Fruit fly (Drosophila melanogaster) whole organism, embryonic: ENCODE measurements around the gene beag.

Experiments used
- ATbp ChIP-seq: fragments of 200-800 bp; sonication (Bioruptor generic); optimal IDR thresholded peaks from 2 replicates; lab custom pipeline; 2017; ENCODE audit warnings: missing biosample characterization, mild to moderate bottlenecking, missing genetic modification characterization, missing genetic modification reagents
- Aef1 ChIP-seq: fragments of 200-800 bp; sonication (Bioruptor generic); IDR thresholded peaks from 3 replicates; pipeline ENCODE4 v1.3.6; 2022; ENCODE audit warnings: missing biosample characterization, missing genetic modification characterization
- Atf3 ChIP-seq: fragments of 200-800 bp; sonication (Bioruptor generic); optimal IDR thresholded peaks from 3 replicates; lab custom pipeline; 2016; ENCODE audit warnings: missing biosample characterization, missing genetic modification characterization
- Awh ChIP-seq: fragments of 200-800 bp; sonication (Bioruptor generic); IDR thresholded peaks from 2 replicates; pipeline ENCODE4, ENCODE4 v1.3.6; 2022; ENCODE audit warnings: missing biosample characterization, missing genetic modification characterization
- CG10147 ChIP-seq: fragments of 200-800 bp; sonication (Bioruptor generic); optimal IDR thresholded peaks from 2 replicates; lab custom pipeline; 2019; ENCODE audit warnings: missing biosample characterization, mild to moderate bottlenecking, missing genetic modification characterization, moderate library complexity
- CG10209 ChIP-seq: fragments of 200-800 bp; sonication (Bioruptor generic); optimal IDR thresholded peaks from 3 replicates; lab custom pipeline; 2017; ENCODE audit warnings: missing biosample characterization, mild to moderate bottlenecking, missing genetic modification characterization, missing genetic modification reagents
- CG11560 ChIP-seq: fragments of 200-800 bp; sonication (Bioruptor generic); IDR thresholded peaks from 3 replicates; pipeline ENCODE4 v1.3.6; 2022; ENCODE audit warnings: missing biosample characterization, missing genetic modification characterization
- CG11723 ChIP-seq: fragments of 200-800 bp; sonication (Bioruptor generic); optimal IDR thresholded peaks from 2 replicates; lab custom pipeline; 2017; ENCODE audit warnings: missing biosample characterization, mild to moderate bottlenecking, missing genetic modification characterization
- CG12744 ChIP-seq: fragments of 200-800 bp; sonication (Bioruptor generic); optimal IDR thresholded peaks from 2 replicates; lab custom pipeline; 2016; ENCODE audit warnings: missing biosample characterization, missing genetic modification characterization
- CG13287 ChIP-seq: fragments of 200-800 bp; sonication (Bioruptor generic); IDR thresholded peaks from 2 replicates; pipeline ENCODE4 v1.3.6; 2022; ENCODE audit warnings: missing biosample characterization, missing genetic modification characterization; ENCODE audit not compliant: partially characterized antibody
- CG13424 ChIP-seq: fragments of 200-800 bp; sonication (Bioruptor generic); optimal IDR thresholded peaks from 2 replicates; lab custom pipeline; 2019; ENCODE audit warnings: missing biosample characterization, mild to moderate bottlenecking, missing genetic modification characterization, moderate library complexity
- CG17361 ChIP-seq: fragments of 200-800 bp; sonication (Bioruptor generic); IDR thresholded peaks from 3 replicates; pipeline ENCODE4 v1.3.6; 2022; ENCODE audit warnings: missing biosample characterization, missing genetic modification characterization
- CG18619 ChIP-seq: fragments of 200-800 bp; sonication (Bioruptor generic); optimal IDR thresholded peaks from 3 replicates; lab custom pipeline; 2017; ENCODE audit warnings: missing biosample characterization, mild to moderate bottlenecking, missing genetic modification characterization
- CG3838 ChIP-seq: fragments of 200-800 bp; sonication (Bioruptor generic); optimal IDR thresholded peaks from 3 replicates; lab custom pipeline; 2016; ENCODE audit warnings: missing biosample characterization, missing genetic modification characterization
- CG3847 ChIP-seq: fragments of 200-800 bp; sonication (Bioruptor generic); IDR thresholded peaks from 2 replicates; pipeline ENCODE4 v1.3.6; 2022; ENCODE audit warnings: missing biosample characterization, missing genetic modification characterization
- CG4707 ChIP-seq: fragments of 200-800 bp; sonication (Bioruptor generic); optimal IDR thresholded peaks from 2 replicates; lab custom pipeline; 2018; ENCODE audit warnings: missing biosample characterization, mild to moderate bottlenecking, missing genetic modification characterization, moderate library complexity
- CG4730 ChIP-seq: fragments of 200-800 bp; sonication (Bioruptor generic); IDR thresholded peaks from 2 replicates; pipeline ENCODE4 v1.3.6; 2022; ENCODE audit warnings: missing biosample characterization, missing genetic modification characterization
- CG7271 ChIP-seq: fragments of 200-800 bp; sonication (Bioruptor generic); optimal IDR thresholded peaks from 2 replicates; lab custom pipeline; 2018; ENCODE audit warnings: missing biosample characterization, mild to moderate bottlenecking, missing genetic modification characterization, moderate library complexity
- CG8089 ChIP-seq: fragments of 200-800 bp; sonication (Bioruptor generic); optimal IDR thresholded peaks from 3 replicates; lab custom pipeline; 2016; ENCODE audit warnings: missing biosample characterization, missing genetic modification characterization
- CG8359 ChIP-seq: fragments of 200-800 bp; sonication (Bioruptor generic); optimal IDR thresholded peaks from 2 replicates; lab custom pipeline; 2017; ENCODE audit warnings: missing biosample characterization, mild to moderate bottlenecking, missing genetic modification characterization, borderline replicate concordance
- CHES-1-like ChIP-seq: fragments of 200-800 bp; sonication (Bioruptor generic); optimal IDR thresholded peaks from 2 replicates; lab custom pipeline; 2016; ENCODE audit warnings: missing biosample characterization, missing genetic modification characterization
- D19A ChIP-seq: fragments of 200-800 bp; optimal IDR thresholded peaks from 3 replicates; lab custom pipeline; 2019; ENCODE audit warnings: missing biosample characterization, mild to moderate bottlenecking, missing genetic modification characterization, moderate library complexity
- H15 ChIP-seq: fragments of 200-800 bp; sonication (Bioruptor generic); IDR thresholded peaks from 3 replicates; pipeline ENCODE4 v1.3.6; 2022; ENCODE audit warnings: missing biosample characterization, missing genetic modification characterization
- Hr78 ChIP-seq, 2 experiments: fragments of 200-800 bp in 1 of 2; fragments of >200 bp in 1 of 2; sonication (Bioruptor generic) in 1 of 2; optimal IDR thresholded peaks; 2 replicates each; lab custom pipeline; 2017 to 2019; ENCODE audit warnings: missing biosample characterization in 2 of 2, missing genetic modification characterization in 2 of 2, mild to moderate bottlenecking in 1 of 2, moderate library complexity in 1 of 2
- Max ChIP-seq: fragments of 200-800 bp; sonication (Bioruptor generic); optimal IDR thresholded peaks from 2 replicates; lab custom pipeline; 2016; ENCODE audit warnings: missing biosample characterization, mild to moderate bottlenecking, missing genetic modification characterization
- NC2β ChIP-seq: fragments of 200-800 bp; sonication (Bioruptor generic); optimal IDR thresholded peaks from 2 replicates; lab custom pipeline; 2016; ENCODE audit warnings: missing biosample characterization, missing genetic modification characterization
- NFAT ChIP-seq: fragments of 200-800 bp; sonication (Bioruptor generic); IDR thresholded peaks from 2 replicates; pipeline ENCODE4 v1.3.6; 2022; ENCODE audit warnings: missing biosample characterization, missing genetic modification characterization
- NK7.1 ChIP-seq: fragments of 200-800 bp; sonication (Bioruptor generic); optimal IDR thresholded peaks from 3 replicates; lab custom pipeline; 2016; ENCODE audit warnings: missing biosample characterization, missing genetic modification characterization
- Ravus ChIP-seq: fragments of 200-800 bp; sonication (Bioruptor generic); IDR thresholded peaks from 2 replicates; pipeline ENCODE4 v1.3.6; 2022; ENCODE audit warnings: missing biosample characterization, missing genetic modification characterization
- Scr ChIP-seq: fragments of 200-800 bp; sonication (Bioruptor generic); IDR thresholded peaks from 2 replicates; pipeline ENCODE4 v1.3.6; 2022; ENCODE audit warnings: missing biosample characterization, missing genetic modification characterization; ENCODE audit not compliant: partially characterized antibody
- Sry-δ ChIP-seq: fragments of 200-800 bp; sonication (Bioruptor generic); optimal IDR thresholded peaks from 2 replicates; lab custom pipeline; 2016; ENCODE audit warnings: missing biosample characterization, missing genetic modification characterization
- YL-1 ChIP-seq: fragments of 200-800 bp; sonication (Bioruptor generic); optimal IDR thresholded peaks from 3 replicates; lab custom pipeline; 2017; ENCODE audit warnings: missing biosample characterization, mild to moderate bottlenecking, missing genetic modification characterization
- ac ChIP-seq: fragments of 200-800 bp; sonication (Bioruptor generic); optimal IDR thresholded peaks from 3 replicates; lab custom pipeline; 2017; ENCODE audit warnings: missing biosample characterization, mild to moderate bottlenecking, missing genetic modification characterization
- az2 ChIP-seq: fragments of 200-800 bp; sonication (Bioruptor generic); optimal IDR thresholded peaks from 3 replicates; lab custom pipeline; 2016; ENCODE audit warnings: missing biosample characterization, missing genetic modification characterization
- crc ChIP-seq: fragments of 200-800 bp; sonication (Bioruptor generic); optimal IDR thresholded peaks from 2 replicates; lab custom pipeline; 2016; ENCODE audit warnings: missing biosample characterization, missing genetic modification characterization
- dan ChIP-seq: fragments of 200-800 bp; sonication (Bioruptor generic); IDR thresholded peaks from 2 replicates; pipeline ENCODE4 v1.3.6; 2022; ENCODE audit warnings: missing biosample characterization, missing genetic modification characterization
- dati ChIP-seq: fragments of 200-800 bp; sonication (Bioruptor generic); IDR thresholded peaks from 2 replicates; pipeline ENCODE4 v1.3.6; 2022; ENCODE audit warnings: missing biosample characterization, missing genetic modification characterization
- fd96Cb ChIP-seq: fragments of 200-800 bp; sonication (Bioruptor generic); optimal IDR thresholded peaks from 2 replicates; lab custom pipeline; 2018; ENCODE audit warnings: missing biosample characterization, mild to moderate bottlenecking, missing genetic modification characterization, moderate library complexity
- gfzf ChIP-seq: fragments of 200-800 bp; sonication (Bioruptor generic); optimal IDR thresholded peaks from 2 replicates; lab custom pipeline; 2016; ENCODE audit warnings: missing biosample characterization, mild to moderate bottlenecking, missing genetic modification characterization, moderate library complexity
- hb ChIP-seq: fragments of 200-800 bp; sonication (Bioruptor generic); IDR thresholded peaks from 3 replicates; pipeline ENCODE4 v1.3.6; 2022; ENCODE audit warnings: missing biosample characterization, missing genetic modification characterization; ENCODE audit not compliant: partially characterized antibody
- hkb ChIP-seq, 2 experiments: fragments of 200-800 bp in 1 of 2; fragments of >200 bp in 1 of 2; sonication (Bioruptor generic) in 1 of 2; IDR thresholded peaks in 1 of 2; optimal IDR thresholded peaks in 1 of 2; 2 replicates each; pipeline versions ENCODE4 v1.3.6 to Lab custom; 2017 to 2022; ENCODE audit warnings: missing biosample characterization in 1 of 2, missing genetic modification characterization in 1 of 2
- jumu ChIP-seq: fragments of 200-800 bp; sonication (Bioruptor generic); optimal IDR thresholded peaks from 3 replicates; lab custom pipeline; 2016; ENCODE audit warnings: missing biosample characterization, missing genetic modification characterization
- onecut ChIP-seq: fragments of 200-800 bp; sonication (Bioruptor generic); IDR thresholded peaks from 2 replicates; pipeline ENCODE4 v1.3.6; 2022; ENCODE audit warnings: missing biosample characterization, missing genetic modification characterization
- pnt ChIP-seq: fragments of 200-800 bp; sonication (Bioruptor generic); optimal IDR thresholded peaks from 3 replicates; lab custom pipeline; 2016; ENCODE audit warnings: missing biosample characterization, missing genetic modification characterization
- pum ChIP-seq: fragments of 200-800 bp; sonication (Bioruptor generic); optimal IDR thresholded peaks from 2 replicates; lab custom pipeline; 2016; ENCODE audit warnings: missing biosample characterization, missing genetic modification characterization
- sens-2 ChIP-seq: fragments of 200-800 bp; sonication (Bioruptor generic); IDR thresholded peaks from 2 replicates; pipeline ENCODE4 v1.3.6; 2022; ENCODE audit warnings: missing biosample characterization, missing genetic modification characterization
- sisA ChIP-seq: fragments of 200-800 bp; sonication (Bioruptor generic); IDR thresholded peaks from 2 replicates; pipeline ENCODE4 v1.3.6; 2022; ENCODE audit warnings: missing biosample characterization, missing genetic modification characterization
- sr ChIP-seq: fragments of 200-800 bp; sonication (Bioruptor generic); IDR thresholded peaks from 3 replicates; pipeline ENCODE4 v1.3.6; 2022; ENCODE audit warnings: missing biosample characterization, missing genetic modification characterization
- tin ChIP-seq: fragments of 200-800 bp; sonication (Bioruptor generic); optimal IDR thresholded peaks from 3 replicates; lab custom pipeline; 2016; ENCODE audit warnings: missing biosample characterization, missing genetic modification characterization
- twi ChIP-seq: fragments of 200-800 bp; optimal IDR thresholded peaks from 2 replicates; lab custom pipeline; 2019; ENCODE audit warnings: missing biosample characterization, mild to moderate bottlenecking, missing genetic modification characterization, moderate library complexity
- zen2 ChIP-seq: fragments of 200-800 bp; sonication (Bioruptor generic); IDR thresholded peaks from 3 replicates; pipeline ENCODE4 v1.3.6; 2022; ENCODE audit warnings: missing biosample characterization, missing genetic modification characterization; ENCODE audit not compliant: partially characterized antibody

The beag gene

dm6 chr3R:9085306-9085705 is 20.4 kb upstream of the beag start (continued):
- TF ChIP-seq ATbp (GFP tag; lab: Kevin White, UChicago) = peak; percentile 30
- no peak for TF ChIP-seq jumu (GFP tag; lab: Kevin White, UChicago)
- TF ChIP-seq CG11560 (tag; lab: Robert Waterston, UW) = no peak
- no peak for TF ChIP-seq YL-1 (GFP tag; lab: Kevin White, UChicago)
- no peak for TF ChIP-seq Ravus
- no peak for TF ChIP-seq CG13287 (GFP tag; lab: Robert Waterston, UW)
- no peak for TF ChIP-seq sens-2 (GFP tag; lab: Robert Waterston, UW)
- peak; percentile 26; the same call in 1 of the 3 replicates for TF ChIP-seq Aef1
- peak; percentile 12 for TF ChIP-seq CG10209 (GFP tag; lab: Kevin White, UChicago)
- TF ChIP-seq CG11723 (GFP tag; lab: Kevin White, UChicago) = no peak
- no peak for TF ChIP-seq zen2
- no peak for TF ChIP-seq NFAT (GFP tag; lab: Robert Waterston, UW)
- no peak for TF ChIP-seq gfzf (GFP tag; lab: Kevin White, UChicago)
- TF ChIP-seq NC2β (GFP tag; lab: Kevin White, UChicago) = no peak
- TF ChIP-seq crc = no peak
- TF ChIP-seq sr (GFP tag; lab: Robert Waterston, UW) = 0 out of 3 replicates have a peak, but pooled peaks have one; percentile 35
- TF ChIP-seq CG4730 (GFP tag; lab: Robert Waterston, UW) = peak; percentile 39; the same call in 1 of the 2 replicates
- TF ChIP-seq CG12744 (GFP tag; lab: Kevin White, UChicago) = no peak
- TF ChIP-seq Awh = 0 out of 2 replicates have a peak, but pooled peaks have one; percentile 19
- TF ChIP-seq hb = no peak
- no peak for TF ChIP-seq CG8359 (GFP tag; lab: Kevin White, UChicago)
- TF ChIP-seq pum (GFP tag; lab: Kevin White, UChicago) = no peak
- no peak for TF ChIP-seq dati (GFP tag; lab: Robert Waterston, UW)
- TF ChIP-seq D19A (tag; lab: Kevin White, UChicago) = no peak
- TF ChIP-seq CG10147 (GFP tag; lab: Kevin White, UChicago) = peak; percentile 8
- TF ChIP-seq dan (GFP tag; lab: Robert Waterston, UW) = no peak
- TF ChIP-seq fd96Cb = peak; percentile 41
- peak; percentile 6 for TF ChIP-seq az2 (GFP tag; lab: Kevin White, UChicago)
- TF ChIP-seq CG3838 (GFP tag; lab: Kevin White, UChicago) = no peak
- TF ChIP-seq CG8089 = no peak
- TF ChIP-seq NK7.1 (GFP tag; lab: Kevin White, UChicago) = no peak
- no peak for TF ChIP-seq CG7271
- TF ChIP-seq CG4707 = no peak
- no peak for TF ChIP-seq ac
- TF ChIP-seq H15 = no peak
- TF ChIP-seq CG3847 = no peak
- peak; percentile 48; the same call in 1 of the 2 replicates for TF ChIP-seq sisA (GFP tag; lab: Robert Waterston, UW)
- no peak for TF ChIP-seq CG18619 (GFP tag; lab: Kevin White, UChicago)
- no peak for TF ChIP-seq hkb (optimal IDR thresholded peaks at IDR 0.05; lab: Kevin White, UChicago)
- TF ChIP-seq hkb (GFP tag; IDR thresholded peaks at IDR 0.05; lab: Robert Waterston, UW) = peak; percentile 30; the same call in 1 of the 2 replicates
- TF ChIP-seq CG17361 (GFP tag; lab: Robert Waterston, UW) = no peak
- TF ChIP-seq Sry-δ (GFP tag; lab: Kevin White, UChicago) = no peak
- peak; percentile 1 for TF ChIP-seq pnt
- TF ChIP-seq CHES-1-like = no peak
- no peak for TF ChIP-seq Hr78 (GFP tag; optimal IDR thresholded peaks at IDR 0.05; lab: Kevin White, UChicago)
- TF ChIP-seq Scr (GFP tag; lab: Robert Waterston, UW) = no peak
- peak; percentile 41 for TF ChIP-seq tin (GFP tag; lab: Kevin White, UChicago)
- no peak for TF ChIP-seq CG13424 (tag; lab: Kevin White, UChicago)
- no peak for TF ChIP-seq twi
- no peak for TF ChIP-seq onecut
- no peak for TF ChIP-seq Max
- no peak for TF ChIP-seq Atf3 (GFP tag; lab: Kevin White, UChicago)
